Worm (Caenorhabditis elegans) whole organism, L4/young adult: ENCODE measurements around the gene M163.11.

Experiments used
- W03F9.2 ChIP-seq: fragments of 150-350 bp; optimal IDR thresholded peaks from 2 replicates; lab custom pipeline; 2014; ENCODE audit warnings: missing biosample characterization, missing genetic modification characterization
- dao-5 ChIP-seq: sonication (generic microtip); optimal IDR thresholded peaks from 2 replicates; lab custom pipeline; 2016; ENCODE audit warnings: missing genotype, missing genetic modification characterization, moderate library complexity, missing compliant biosample characterization
- him-1 ChIP-seq: sonication (generic microtip); optimal IDR thresholded peaks from 2 replicates; lab custom pipeline; 2016; ENCODE audit warnings: missing genotype, missing genetic modification reagents, missing genetic modification characterization, missing compliant biosample characterization

DNA sequence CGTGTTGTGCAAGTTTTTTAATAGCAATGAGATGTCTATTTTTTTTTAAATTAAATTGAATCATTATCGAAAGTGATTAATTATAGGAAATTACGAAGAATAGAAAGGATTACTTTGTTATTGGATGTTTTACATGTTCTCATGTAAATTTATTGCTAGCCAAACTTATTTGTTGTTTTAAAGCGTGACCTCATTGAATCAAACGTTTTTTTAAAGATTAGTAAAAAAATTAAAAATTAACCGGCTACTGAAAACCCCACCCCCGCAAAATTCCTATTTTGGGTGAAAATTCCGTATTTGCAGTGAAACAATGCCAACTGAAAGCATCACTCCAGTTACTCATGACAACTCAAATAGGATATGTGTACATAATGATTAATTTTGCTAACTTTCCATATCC is 5.6 kb downstream of the M163.11 start, which contains the start of gene M163.8:
- TF ChIP-seq dao-5: no peak
- TF ChIP-seq him-1 (tag; lab: Kevin White, UChicago): no peak
- TF ChIP-seq W03F9.2 (tag; lab: Kevin White, UChicago): no peak
